Worm (Caenorhabditis elegans) whole organism, L4 larva: Measurements from ENCODE around the gene C45G9.11.

Source experiments
- D1046.2 ChIP-seq: fragments of 200-800 bp; sonication (Bioruptor generic); IDR thresholded peaks from 2 replicates; pipeline ENCODE4 v1.3.6; 2022; ENCODE audit warnings: missing genetic modification characterization, missing compliant biosample characterization
- F44E2.7 ChIP-seq: fragments of 200-800 bp; sonication (Bioruptor generic); IDR thresholded peaks from 2 replicates; pipeline ENCODE4 v2.1.2; 2022; ENCODE audit warnings: missing genetic modification characterization, missing compliant biosample characterization
- F49E8.2 ChIP-seq: sonication (generic microtip); optimal IDR thresholded peaks from 2 replicates; lab custom pipeline; 2016; ENCODE audit warnings: missing compliant biosample characterization, mild to moderate bottlenecking, missing genetic modification characterization, borderline replicate concordance
- T26A8.4 ChIP-seq: fragments of 200-800 bp; sonication (Bioruptor generic); IDR thresholded peaks from 2 replicates; pipeline ENCODE4 v1.3.6; 2022; ENCODE audit warnings: missing genetic modification characterization, missing compliant biosample characterization
- Y105C5A.15 ChIP-seq: fragments of 200-800 bp; sonication (Bioruptor generic); IDR thresholded peaks from 2 replicates; pipeline ENCODE4 v1.3.6; 2022; ENCODE audit warnings: missing genetic modification characterization, missing compliant biosample characterization
- Y5F2A.4 ChIP-seq: fragments of 200-800 bp; sonication (Bioruptor generic); optimal IDR thresholded peaks from 2 replicates; lab custom pipeline; 2018; ENCODE audit warnings: mild to moderate bottlenecking, missing genetic modification characterization, missing compliant biosample characterization
- ZK546.5 ChIP-seq, 2 experiments: sonication (generic microtip); optimal IDR thresholded peaks; 2 replicates each; lab custom pipeline; 2017; ENCODE audit warnings: missing biosample characterization in 2 of 2, missing genetic modification characterization in 2 of 2
- aly-2 ChIP-seq: sonication (generic microtip); optimal IDR thresholded peaks from 2 replicates; lab custom pipeline; 2018; ENCODE audit warnings: missing biosample characterization, missing genetic modification characterization
- ama-1 ChIP-seq: fragments of 150-350 bp; optimal IDR thresholded peaks from 2 replicates; lab custom pipeline; 2014; ENCODE audit warnings: inconsistent platforms, mixed read lengths
- arid-1 ChIP-seq: fragments of 200-800 bp; sonication (Bioruptor generic); conservative IDR thresholded peaks from 2 replicates; pipeline ENCODE4 v1.3.6; 2022; ENCODE audit warnings: missing genetic modification reagents, missing genetic modification characterization, missing compliant biosample characterization
- attf-4 ChIP-seq: sonication (generic microtip); optimal IDR thresholded peaks from 3 replicates; lab custom pipeline; 2017; ENCODE audit warnings: missing biosample characterization, missing genetic modification characterization
- ceh-20 ChIP-seq: fragments of 200-800 bp; sonication (Bioruptor generic); IDR thresholded peaks from 2 replicates; pipeline ENCODE4 v1.3.6; 2022; ENCODE audit warnings: missing genetic modification reagents, missing genetic modification characterization, missing compliant biosample characterization
- ceh-44 ChIP-seq: fragments of 200-800 bp; sonication (Bioruptor generic); IDR thresholded peaks from 2 replicates; pipeline ENCODE4 v1.3.6; 2022; ENCODE audit warnings: missing genetic modification reagents, missing genetic modification characterization, missing compliant biosample characterization
- ces-1 ChIP-seq: fragments of 150-350 bp; sonication (generic microtip); optimal IDR thresholded peaks from 4 replicates; lab custom pipeline; 2014; ENCODE audit warnings: missing biosample characterization, missing genetic modification reagents, missing genetic modification characterization
- cey-2 ChIP-seq: sonication (generic microtip); optimal IDR thresholded peaks from 3 replicates; lab custom pipeline; 2017; ENCODE audit warnings: missing genetic modification characterization, mild to moderate bottlenecking, missing compliant biosample characterization, antibody characterized with exemption, borderline replicate concordance; ENCODE audit not compliant: insufficient read depth
- daf-12 ChIP-seq: fragments of 150-350 bp; optimal IDR thresholded peaks from 2 replicates; lab custom pipeline; 2014; ENCODE audit warnings: missing biosample characterization, missing genetic modification reagents, missing genetic modification characterization
- dmd-6 ChIP-seq: fragments of 200-800 bp; sonication (Bioruptor generic); IDR thresholded peaks from 2 replicates; pipeline ENCODE4 v1.3.6; 2022; ENCODE audit warnings: missing genetic modification reagents, missing genetic modification characterization, missing compliant biosample characterization
- dmd-9 ChIP-seq: fragments of 200-800 bp; sonication (Bioruptor generic); IDR thresholded peaks from 2 replicates; pipeline ENCODE4 v1.3.6; 2022; ENCODE audit warnings: missing genetic modification reagents, missing genetic modification characterization, missing compliant biosample characterization
- dpl-1 ChIP-seq: fragments of 150-350 bp; optimal IDR thresholded peaks from 2 replicates; lab custom pipeline; 2014; ENCODE audit warnings: missing biosample characterization, missing genetic modification reagents, missing genetic modification characterization
- egl-43 ChIP-seq: fragments of 200-800 bp; sonication (Bioruptor generic); IDR thresholded peaks from 2 replicates; pipeline ENCODE4 v1.3.6; 2022; ENCODE audit warnings: missing genetic modification reagents, missing genetic modification characterization, missing compliant biosample characterization
- fkh-10 ChIP-seq: fragments of 150-350 bp; optimal IDR thresholded peaks from 2 replicates; lab custom pipeline; 2014; ENCODE audit warnings: missing biosample characterization, missing genetic modification reagents, missing genetic modification characterization
- gei-8 ChIP-seq: fragments of 200-800 bp; sonication (Bioruptor generic); optimal IDR thresholded peaks from 2 replicates; lab custom pipeline; 2018; ENCODE audit warnings: mild to moderate bottlenecking, missing genetic modification characterization, missing compliant biosample characterization
- hlh-30 ChIP-seq: sonication (generic microtip); optimal IDR thresholded peaks from 2 replicates; lab custom pipeline; 2017; ENCODE audit warnings: antibody characterized with exemption, mild to moderate bottlenecking, missing genetic modification characterization, missing compliant biosample characterization; ENCODE audit not compliant: insufficient read depth
- hmg-1.1 ChIP-seq: fragments of 200-800 bp; sonication (Bioruptor generic); IDR thresholded peaks from 2 replicates; pipeline ENCODE4 v1.3.6; 2022; ENCODE audit warnings: missing genetic modification reagents, missing genetic modification characterization, missing compliant biosample characterization
- jun-1 ChIP-seq: fragments of 150-350 bp; optimal IDR thresholded peaks from 2 replicates; lab custom pipeline; 2014; ENCODE audit warnings: missing biosample characterization, missing genetic modification reagents, missing genetic modification characterization
- lin-15B ChIP-seq: fragments of 150-350 bp; sonication (generic microtip); optimal IDR thresholded peaks from 3 replicates; lab custom pipeline; 2014; ENCODE audit warnings: missing biosample characterization, missing genetic modification characterization
- lin-29 ChIP-seq: fragments of 200-800 bp; sonication (Bioruptor generic); IDR thresholded peaks from 2 replicates; pipeline ENCODE4 v1.3.6; 2022; ENCODE audit warnings: missing genetic modification reagents, missing genetic modification characterization, missing compliant biosample characterization
- lin-38 ChIP-seq: fragments of 200-800 bp; sonication (Bioruptor generic); IDR thresholded peaks from 2 replicates; pipeline ENCODE4 v1.3.6; 2022; ENCODE audit warnings: missing genetic modification reagents, missing genetic modification characterization, missing compliant biosample characterization
- lsy-2 ChIP-seq, 2 experiments: fragments of 150-350 bp in 1 of 2; sonication (generic microtip) in 1 of 2; optimal IDR thresholded peaks; 2 replicates each; lab custom pipeline; 2014 to 2017; ENCODE audit warnings: missing biosample characterization in 2 of 2, missing genetic modification characterization in 2 of 2
- mdt-29 ChIP-seq: fragments of 200-800 bp; sonication (Bioruptor generic); IDR thresholded peaks from 2 replicates; pipeline ENCODE4 v1.3.6; 2022; ENCODE audit warnings: missing genetic modification reagents, missing genetic modification characterization, missing compliant biosample characterization
- nhr-102 ChIP-seq: sonication (generic microtip); optimal IDR thresholded peaks from 2 replicates; lab custom pipeline; 2016; ENCODE audit warnings: mild to moderate bottlenecking, missing genetic modification characterization, moderate library complexity, missing compliant biosample characterization
- nhr-111 ChIP-seq: fragments of 200-800 bp; sonication (Bioruptor generic); optimal IDR thresholded peaks from 2 replicates; lab custom pipeline; 2018; ENCODE audit warnings: mild to moderate bottlenecking, missing genetic modification characterization, missing compliant biosample characterization
- nhr-237 ChIP-seq: sonication (generic microtip); optimal IDR thresholded peaks from 2 replicates; lab custom pipeline; 2017; ENCODE audit warnings: missing biosample characterization, missing genetic modification characterization
- nhr-28 ChIP-seq: fragments of 150-350 bp; optimal IDR thresholded peaks from 2 replicates; lab custom pipeline; 2014; ENCODE audit warnings: missing biosample characterization, missing genetic modification characterization
- nhr-41 ChIP-seq: fragments of 200-800 bp; sonication (Bioruptor generic); IDR thresholded peaks from 2 replicates; pipeline ENCODE4 v1.3.6; 2022; ENCODE audit warnings: missing genetic modification reagents, missing genetic modification characterization, missing compliant biosample characterization
- nhr-48 ChIP-seq: sonication (generic microtip); optimal IDR thresholded peaks from 2 replicates; lab custom pipeline; 2016; ENCODE audit warnings: mild to moderate bottlenecking, missing genetic modification characterization, missing compliant biosample characterization
- nhr-77 ChIP-seq: fragments of 150-350 bp; optimal IDR thresholded peaks from 2 replicates; lab custom pipeline; 2014; ENCODE audit warnings: missing biosample characterization, missing genetic modification characterization
- pha-4 ChIP-seq, 2 experiments: fragments of 150-350 bp in 1 of 2; fragments of 200-800 bp in 1 of 2; sonication (Bioruptor generic) in 1 of 2; IDR thresholded peaks in 1 of 2; optimal IDR thresholded peaks in 1 of 2; 2 replicates each; pipeline versions ENCODE4 v1.3.6 to Lab custom; 2014 to 2022; ENCODE audit warnings: missing genetic modification characterization in 2 of 2, missing genetic modification reagents in 2 of 2, missing biosample characterization in 1 of 2, missing compliant biosample characterization in 1 of 2
- snpc-1.2 ChIP-seq: fragments of 200-800 bp; sonication (Bioruptor generic); IDR thresholded peaks from 2 replicates; pipeline ENCODE4 v1.3.6; 2022; ENCODE audit warnings: missing genetic modification reagents, missing genetic modification characterization, missing compliant biosample characterization
- tag-97 ChIP-seq: fragments of 200-800 bp; sonication (Bioruptor generic); IDR thresholded peaks from 2 replicates; pipeline ENCODE4 v1.3.6; 2022; ENCODE audit warnings: missing genetic modification characterization, missing compliant biosample characterization
- tra-1 ChIP-seq: fragments of 200-800 bp; sonication (Bioruptor generic); IDR thresholded peaks from 2 replicates; pipeline ENCODE4 v1.3.6; 2022; ENCODE audit warnings: missing genetic modification reagents, missing genetic modification characterization, missing compliant biosample characterization
- unc-130 ChIP-seq: sonication (generic microtip); optimal IDR thresholded peaks from 2 replicates; lab custom pipeline; 2016; ENCODE audit warnings: missing genetic modification reagents, missing genetic modification characterization, missing compliant biosample characterization
- unc-39 ChIP-seq: sonication (generic microtip); optimal IDR thresholded peaks from 2 replicates; lab custom pipeline; 2017; ENCODE audit warnings: missing biosample characterization, missing genetic modification characterization
- vab-7 ChIP-seq: fragments of 200-800 bp; sonication (Bioruptor generic); IDR thresholded peaks from 2 replicates; pipeline ENCODE4 v1.3.6; 2022; ENCODE audit warnings: missing genetic modification reagents, missing genetic modification characterization, missing compliant biosample characterization
- zfp-2 ChIP-seq: sonication (generic microtip); optimal IDR thresholded peaks from 2 replicates; lab custom pipeline; 2016; ENCODE audit warnings: mild to moderate bottlenecking, missing genetic modification characterization, missing compliant biosample characterization
- zip-2 ChIP-seq: fragments of 150-350 bp; optimal IDR thresholded peaks from 2 replicates; lab custom pipeline; 2014; ENCODE audit warnings: missing biosample characterization, missing genetic modification characterization
- ztf-7 ChIP-seq: fragments of 150-350 bp; optimal IDR thresholded peaks from 2 replicates; lab custom pipeline; 2014; ENCODE audit warnings: missing biosample characterization, missing genetic modification characterization

Gene C45G9.11

ce11 chrIII:5025136-5025629, 43.3 kb downstream of the C45G9.11 start (continued):
- peak; percentile 55; the same call in 1 of the 2 replicates for TF ChIP-seq lin-38 (GFP tag; lab: Robert Waterston, UW)
- TF ChIP-seq vab-7 (GFP tag; lab: Robert Waterston, UW) = no peak; the same call in 1 of the 2 replicates
- no peak for TF ChIP-seq nhr-41
- TF ChIP-seq nhr-111 (GFP tag; lab: Kevin White, UChicago) = no peak
- TF ChIP-seq cey-2 (tag; lab: Kevin White, UChicago) = no peak
- TF ChIP-seq zip-2 (tag; lab: Kevin White, UChicago) = no peak
- no peak for TF ChIP-seq F44E2.7 (GFP tag; lab: Robert Waterston, UW)
- TF ChIP-seq F49E8.2 (tag; lab: Kevin White, UChicago) = no peak
- no peak for TF ChIP-seq aly-2 (tag; lab: Kevin White, UChicago)

- TF ChIP-seq ztf-7 (no peak), nhr-111 (GFP tag; lab: Kevin White, UChicago) (no peak), attf-4 (no peak), unc-39 (tag; lab: Kevin White, UChicago) (no peak), ces-1 (no peak), gei-8 (no peak), nhr-48 (tag; lab: Kevin White, UChicago) (no peak), hmg-1.1 (GFP tag; lab: Robert Waterston, UW) (peak; percentile 62), lsy-2 (tag; optimal IDR thresholded peaks at IDR 0.05; lab: Kevin White, UChicago) (peak; percentile 24 to 65), ama-1 (lab: Kevin White, UChicago) (peak; percentile 90), nhr-77 (tag; lab: Kevin White, UChicago) (peak; percentile 52), fkh-10 (GFP tag; lab: Kevin White, UChicago) (no peak), pha-4 (GFP tag; IDR thresholded peaks at IDR 0.05; lab: Robert Waterston, UW) (no peak), pha-4 (tag; optimal IDR thresholded peaks at IDR 0.05; lab: Kevin White, UChicago) (no peak), ZK546.5 (tag; optimal IDR thresholded peaks at IDR 0.05; lab: Kevin White, UChicago) (no peak), nhr-102 (tag; lab: Kevin White, UChicago) (no peak), jun-1 (tag; lab: Kevin White, UChicago) (no peak), tag-97 (no peak), dpl-1 (GFP tag; lab: Kevin White, UChicago) (peak; percentile 61), D1046.2 (no peak), Y105C5A.15 (no peak), Y5F2A.4 (GFP tag; lab: Kevin White, UChicago) (no peak), lin-38 (GFP tag; lab: Robert Waterston, UW) (peak; percentile 50), ceh-44 (no peak), dmd-6 (peak; percentile 13; the same call in 1 of the 2 replicates), unc-130 (GFP tag; lab: Kevin White, UChicago) (peak; percentile 7), lin-29 (GFP tag; lab: Robert Waterston, UW) (no peak), nhr-28 (tag; lab: Kevin White, UChicago) (peak; percentile 50), egl-43 (GFP tag; lab: Robert Waterston, UW) (no peak), arid-1 (GFP tag; lab: Robert Waterston, UW) (no peak), daf-12 (no peak), ceh-20 (GFP tag; lab: Robert Waterston, UW) (no peak), dmd-9 (GFP tag; lab: Robert Waterston, UW) (no peak), cey-2 (tag; lab: Kevin White, UChicago) (no peak), lin-15B (tag; lab: Kevin White, UChicago) (no peak), tra-1 (GFP tag; lab: Robert Waterston, UW) (no peak), hlh-30 (tag; lab: Kevin White, UChicago) (peak; percentile 95), snpc-1.2 (GFP tag; lab: Robert Waterston, UW) (no peak), zfp-2 (no peak), T26A8.4 (GFP tag; lab: Robert Waterston, UW) (no peak), nhr-237 (tag; lab: Kevin White, UChicago) (no peak), mdt-29 (0 out of 2 replicates have a peak, but pooled peaks have one; percentile 6), F49E8.2 (tag; lab: Kevin White, UChicago) (no peak)
Measured at ce11 chrIII:5024393-5024964, 44.0 kb downstream of the C45G9.11 start, which contains the start of gene pcf-11. Gene pcf-11 (plus strand): TSS chrIII:5024914.
